Fruit fly (Drosophila melanogaster): Measurements from ENCODE around the gene CG14416.
A peak's percentile ranks its signal among the peaks of the same experiment; 100 is the strongest.

CG14416 gene

DNA sequence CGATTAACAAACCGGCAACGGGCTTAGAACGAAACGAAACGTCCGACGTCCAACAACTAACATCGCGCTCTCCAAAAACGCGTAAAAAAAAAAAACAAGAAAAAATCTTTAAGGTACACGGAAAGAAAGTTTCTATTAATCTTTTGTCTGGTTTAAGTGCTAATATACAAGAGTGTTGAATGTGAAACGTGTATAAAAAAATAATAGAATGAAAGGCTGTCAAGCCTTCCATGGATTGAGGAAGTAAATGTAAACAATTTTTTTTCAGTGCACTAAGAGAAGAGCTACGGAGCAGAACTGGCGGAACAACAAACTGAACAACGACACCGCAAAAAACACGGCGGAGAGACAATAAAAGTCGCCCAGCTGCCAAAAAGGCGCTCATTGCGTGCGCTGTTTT, 47.1 kb upstream of the CG14416 start, which contains the start of gene CG3588 (continued):
- TF ChIP-seq CG17612 (GFP tag; IDR thresholded peaks at IDR 0.05) (peak; percentile 65; the same call in 1 of the 2 replicates), CG11398 (GFP tag; optimal IDR thresholded peaks at IDR 0.05) (peak; percentile 32), Opbp (GFP tag; IDR thresholded peaks at IDR 0.05; ENCODE audit: partially characterized antibody) (no peak), CG6765 (GFP tag; optimal IDR thresholded peaks at IDR 0.05) (peak; percentile 53), chif (GFP tag; optimal IDR thresholded peaks at IDR 0.05) (peak; percentile 24 to 63), CG6175 (GFP tag; IDR thresholded peaks at IDR 0.05) (0 out of 3 replicates have a peak, but pooled peaks have one; percentile 61), lov (optimal IDR thresholded peaks at IDR 0.05) (no peak), lov (GFP tag; IDR thresholded peaks at IDR 0.05) (0 out of 3 replicates have a peak, but pooled peaks have one; percentile 14), ro (GFP tag; IDR thresholded peaks at IDR 0.05) (no peak), CG1529 (GFP tag; optimal IDR thresholded peaks at IDR 0.05) (peak; percentile 21), mld (GFP tag; IDR thresholded peaks at IDR 0.05; ENCODE audit: partially characterized antibody) (no peak), CG14050 (GFP tag; IDR thresholded peaks at IDR 0.05) (peak; percentile 59; the same call in 2 of the 3 replicates), Side (GFP tag; optimal IDR thresholded peaks at IDR 0.05) (no peak), so (GFP tag; IDR thresholded peaks at IDR 0.05) (no peak), Sry-δ (GFP tag; optimal IDR thresholded peaks at IDR 0.05) (no peak), br (optimal IDR thresholded peaks at IDR 0.05) (no peak), en (GFP tag; optimal IDR thresholded peaks at IDR 0.05) (no peak), tll (GFP tag; optimal IDR thresholded peaks at IDR 0.05) (no peak), zfh1 (GFP tag; IDR thresholded peaks at IDR 0.05) (peak; percentile 71; the same call in 1 of the 3 replicates), unc-4 (GFP tag; IDR thresholded peaks at IDR 0.05; ENCODE audit: partially characterized antibody) (no peak), CG15514 (GFP tag; optimal IDR thresholded peaks at IDR 0.05) (peak; percentile 64), cwo (GFP tag; optimal IDR thresholded peaks at IDR 0.05) (peak; percentile 57), slbo (GFP tag; IDR thresholded peaks at IDR 0.05) (peak; percentile 89), crc (GFP tag; optimal IDR thresholded peaks at IDR 0.05) (no peak), fd96Cb (tag; optimal IDR thresholded peaks at IDR 0.05) (peak; percentile 43), HLH54F (GFP tag; optimal IDR thresholded peaks at IDR 0.05) (peak; percentile 74), CG13123 (GFP tag; optimal IDR thresholded peaks at IDR 0.05) (peak; percentile 67), CG17361 (GFP tag; IDR thresholded peaks at IDR 0.05) (peak; percentile 49; the same call in 2 of the 3 replicates), Lim3 (GFP tag; IDR thresholded peaks at IDR 0.05) (no peak), CG4404 (GFP tag; IDR thresholded peaks at IDR 0.05) (peak; percentile 37; the same call in 1 of the 2 replicates), dmrt99B (tag; optimal IDR thresholded peaks at IDR 0.05) (peak; percentile 69), CG3847 (GFP tag; IDR thresholded peaks at IDR 0.05) (peak; percentile 83), HHEX (GFP tag; optimal IDR thresholded peaks at IDR 0.05) (peak; percentile 67), bcd (GFP tag; optimal IDR thresholded peaks at IDR 0.05) (peak; percentile 68), CG10543 (GFP tag; optimal IDR thresholded peaks at IDR 0.05) (no peak), CG8359 (GFP tag; optimal IDR thresholded peaks at IDR 0.05; ENCODE audit: borderline replicate concordance) (no peak), gcm2 (GFP tag; optimal IDR thresholded peaks at IDR 0.05) (peak; percentile 2), yki (optimal IDR thresholded peaks at IDR 0.05) (no peak), cas (GFP tag; IDR thresholded peaks at IDR 0.05) (peak; percentile 81), Atf-2 (GFP tag; optimal IDR thresholded peaks at IDR 0.05) (peak; percentile 61), CG6689 (GFP tag; IDR thresholded peaks at IDR 0.05) (peak; percentile 71), oc (tag; optimal IDR thresholded peaks at IDR 0.05) (peak; percentile 2), CG5245 (GFP tag; optimal IDR thresholded peaks at IDR 0.05) (peak; percentile 44), Dek (tag; optimal IDR thresholded peaks at IDR 0.05) (peak; percentile 69), pan (optimal IDR thresholded peaks at IDR 0.05) (no peak), pan (GFP tag; optimal IDR thresholded peaks at IDR 0.05 in 1 of 2, IDR thresholded peaks at IDR 0.05 in 1 of 2) (peak in 1 of 2 experiments; percentile 80), hkb (optimal IDR thresholded peaks at IDR 0.05) (no peak), hkb (GFP tag; IDR thresholded peaks at IDR 0.05) (peak; percentile 72), CG30431 (GFP tag; optimal IDR thresholded peaks at IDR 0.05) (peak; percentile 18), CG12744 (GFP tag; optimal IDR thresholded peaks at IDR 0.05) (peak; percentile 81), Eip74EF (GFP tag; optimal IDR thresholded peaks at IDR 0.05) (no peak), CG14667 (GFP tag; IDR thresholded peaks at IDR 0.05) (peak; percentile 64)
